Fruit fly (Drosophila melanogaster): ENCODE data around the gene sphe.

Gene sphe

DNA sequence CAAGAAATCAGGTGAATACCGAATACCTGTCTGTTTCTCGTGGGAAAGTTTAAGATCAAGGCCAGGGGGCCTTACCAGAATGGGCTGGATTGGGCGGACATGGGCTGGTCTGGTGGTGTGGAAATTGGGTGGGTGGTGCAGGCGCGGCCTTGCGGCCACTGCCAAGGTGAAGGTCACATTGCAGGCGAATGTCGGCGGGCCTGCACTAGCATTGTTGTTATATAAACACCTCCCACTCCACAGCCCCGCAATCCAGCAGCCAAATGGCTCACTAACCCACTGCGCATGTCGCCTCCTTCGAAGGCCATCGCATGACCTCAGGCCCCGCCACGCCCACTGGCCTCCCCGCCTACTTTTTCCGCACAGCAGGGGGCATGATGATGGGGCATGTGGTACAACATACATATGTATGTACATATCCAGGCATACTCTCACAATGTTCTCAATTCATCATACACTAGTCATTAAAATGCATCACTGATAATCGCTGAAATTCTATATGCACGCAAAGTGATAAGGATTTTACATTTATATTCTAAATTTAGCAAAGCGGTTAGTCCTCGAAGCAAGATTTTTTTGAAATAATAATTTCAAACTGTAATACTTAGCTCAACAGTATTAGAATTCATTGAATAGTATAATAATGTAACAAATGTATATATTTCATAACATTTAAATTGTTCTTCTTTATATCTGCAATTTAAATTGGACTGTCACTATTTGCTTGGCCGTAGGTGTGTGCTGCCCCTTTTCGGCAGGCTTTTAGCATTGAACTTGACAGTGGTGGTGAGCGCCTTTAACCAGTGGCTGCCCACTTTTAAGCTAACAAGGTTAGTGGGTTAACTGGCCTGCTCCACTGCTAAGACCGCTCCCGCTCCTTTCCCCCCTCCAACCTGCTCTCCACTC is 4.9 kb downstream of the sphe start:
- TF ChIP-seq psq (optimal IDR thresholded peaks at IDR 0.05): no peak
- no peak for TF ChIP-seq Sin3A (optimal IDR thresholded peaks at IDR 0.05)
- no peak for TF ChIP-seq h (optimal IDR thresholded peaks at IDR 0.05)
- no peak for TF ChIP-seq Myc (optimal IDR thresholded peaks at IDR 0.05)
- no peak for TF ChIP-seq insv (optimal IDR thresholded peaks at IDR 0.05)
- no peak for TF ChIP-seq ttk (optimal IDR thresholded peaks at IDR 0.05)

DNA sequence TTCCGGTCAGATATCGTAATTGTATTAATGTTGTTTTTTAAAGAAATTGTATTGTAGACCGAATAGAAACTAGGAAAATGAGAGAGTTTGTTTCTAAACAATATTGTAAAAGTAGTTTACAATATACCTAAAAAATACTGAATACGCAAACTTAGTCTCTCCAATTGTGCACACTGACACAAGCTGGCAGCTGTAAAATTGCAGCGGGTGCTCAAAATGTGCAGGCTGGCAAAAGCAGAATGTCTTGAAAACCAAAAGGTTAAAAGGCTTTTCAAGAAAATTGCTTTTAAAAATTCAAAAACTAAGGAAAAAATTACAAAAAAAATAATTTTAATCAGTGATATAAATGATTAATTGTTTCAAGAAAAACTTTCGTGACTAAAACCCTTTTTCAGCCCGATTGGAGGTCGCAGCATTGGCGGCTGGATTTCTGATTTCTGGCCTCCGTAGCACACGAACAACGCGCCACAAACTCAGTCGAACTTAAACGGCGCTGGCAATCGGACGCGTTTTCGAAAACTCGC is 6.1 kb downstream of the sphe start, which contains the start of gene CG4678:
Gene CG4678, plus strand, starts transcription at position 474 of the 524 bp plus-strand sequence.
- TF ChIP-seq insv (optimal IDR thresholded peaks at IDR 0.05): no peak

- TF ChIP-seq ttk (optimal IDR thresholded peaks at IDR 0.05) (no peak), h (optimal IDR thresholded peaks at IDR 0.05) (no peak), Sin3A (optimal IDR thresholded peaks at IDR 0.05) (no peak), insv (optimal IDR thresholded peaks at IDR 0.05) (no peak), Myc (optimal IDR thresholded peaks at IDR 0.05) (no peak), psq (optimal IDR thresholded peaks at IDR 0.05) (no peak)
Measured at dm6 chrX:16694959-16695358, 6.8 kb downstream of the sphe start, which contains the start of gene Septin4. Gene Septin4 (minus strand): TSS chrX:16695173.

dm6 chrX:16694477-16694876 is 7.3 kb downstream of the sphe start:
- no peak for TF ChIP-seq Sin3A (optimal IDR thresholded peaks at IDR 0.05)
- TF ChIP-seq psq (optimal IDR thresholded peaks at IDR 0.05): no peak
- no peak for TF ChIP-seq h (optimal IDR thresholded peaks at IDR 0.05)
- TF ChIP-seq ttk (optimal IDR thresholded peaks at IDR 0.05): no peak
- TF ChIP-seq insv (optimal IDR thresholded peaks at IDR 0.05): no peak
- no peak for TF ChIP-seq Myc (optimal IDR thresholded peaks at IDR 0.05)

dm6 chrX:16693805-16694387 is 7.9 kb downstream of the sphe start:
- no peak for TF ChIP-seq h (optimal IDR thresholded peaks at IDR 0.05)
- TF ChIP-seq ttk (optimal IDR thresholded peaks at IDR 0.05): no peak
- no peak for TF ChIP-seq insv (optimal IDR thresholded peaks at IDR 0.05)
- no peak for TF ChIP-seq psq (optimal IDR thresholded peaks at IDR 0.05)
- TF ChIP-seq Sin3A (optimal IDR thresholded peaks at IDR 0.05): no peak
- TF ChIP-seq Myc (optimal IDR thresholded peaks at IDR 0.05): no peak

DNA sequence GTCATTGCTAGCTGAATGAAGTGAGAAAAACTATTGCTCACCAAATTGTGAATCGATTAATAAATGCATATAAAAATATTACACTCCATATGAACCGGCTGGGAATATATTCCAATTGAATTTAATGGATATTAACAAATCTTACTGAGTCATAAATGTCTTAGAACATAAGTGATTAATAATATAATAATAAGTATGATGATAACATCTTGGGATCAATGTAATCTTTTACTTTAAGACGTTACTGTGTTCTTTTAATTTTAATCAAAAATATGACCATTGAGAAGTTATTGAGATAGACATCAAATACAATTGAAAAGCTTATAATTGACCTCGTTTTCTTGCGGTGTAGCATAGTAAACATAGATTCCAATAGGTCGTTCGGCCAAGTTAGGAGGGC is 9.4 kb downstream of the sphe start:
- TF ChIP-seq insv (optimal IDR thresholded peaks at IDR 0.05) (no peak), h (optimal IDR thresholded peaks at IDR 0.05) (no peak), Sin3A (optimal IDR thresholded peaks at IDR 0.05) (no peak), ttk (optimal IDR thresholded peaks at IDR 0.05) (no peak), Myc (optimal IDR thresholded peaks at IDR 0.05) (no peak), psq (optimal IDR thresholded peaks at IDR 0.05) (no peak)

DNA sequence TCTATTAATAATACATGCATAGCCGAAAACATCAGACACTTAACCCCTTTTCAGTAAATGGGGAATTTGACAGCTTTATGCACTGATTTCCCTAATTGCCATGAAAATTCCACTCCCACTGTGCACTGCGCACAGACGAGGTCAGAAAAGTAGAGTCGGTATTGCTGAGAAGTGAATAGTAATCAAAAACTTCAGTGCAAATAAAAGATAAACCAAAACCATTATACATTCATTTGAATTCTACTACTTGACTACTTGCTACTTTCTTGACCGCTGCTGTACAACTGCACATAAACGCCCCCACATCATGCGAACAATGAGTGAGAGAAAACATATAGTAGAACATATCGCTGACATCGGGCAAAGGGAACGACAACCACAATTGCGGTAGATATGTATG is 10.3 kb downstream of the sphe start:
- TF ChIP-seq insv (optimal IDR thresholded peaks at IDR 0.05): no peak
- TF ChIP-seq ttk (optimal IDR thresholded peaks at IDR 0.05): no peak
- TF ChIP-seq Sin3A (optimal IDR thresholded peaks at IDR 0.05): no peak
- no peak for TF ChIP-seq psq (optimal IDR thresholded peaks at IDR 0.05)
- no peak for TF ChIP-seq h (optimal IDR thresholded peaks at IDR 0.05)
- no peak for TF ChIP-seq Myc (optimal IDR thresholded peaks at IDR 0.05)

- TF ChIP-seq Sin3A (optimal IDR thresholded peaks at IDR 0.05) (no peak), Myc (optimal IDR thresholded peaks at IDR 0.05) (no peak), psq (optimal IDR thresholded peaks at IDR 0.05) (no peak), insv (optimal IDR thresholded peaks at IDR 0.05) (no peak), h (optimal IDR thresholded peaks at IDR 0.05) (no peak), ttk (optimal IDR thresholded peaks at IDR 0.05) (no peak)
Measured at dm6 chrX:16690499-16690898, 11.3 kb downstream of the sphe start.

dm6 chrX:16689966-16690365 is 11.8 kb downstream of the sphe start:
- no peak for TF ChIP-seq Sin3A (optimal IDR thresholded peaks at IDR 0.05)
- no peak for TF ChIP-seq h (optimal IDR thresholded peaks at IDR 0.05)
- TF ChIP-seq insv (optimal IDR thresholded peaks at IDR 0.05): no peak
- no peak for TF ChIP-seq psq (optimal IDR thresholded peaks at IDR 0.05)
- TF ChIP-seq Myc (optimal IDR thresholded peaks at IDR 0.05): no peak
- no peak for TF ChIP-seq ttk (optimal IDR thresholded peaks at IDR 0.05)

- TF ChIP-seq Sin3A (optimal IDR thresholded peaks at IDR 0.05) (no peak), insv (optimal IDR thresholded peaks at IDR 0.05) (no peak), Myc (optimal IDR thresholded peaks at IDR 0.05) (no peak), psq (optimal IDR thresholded peaks at IDR 0.05) (no peak), ttk (optimal IDR thresholded peaks at IDR 0.05) (no peak), h (optimal IDR thresholded peaks at IDR 0.05) (no peak)
Measured at dm6 chrX:16689339-16689738, 12.4 kb downstream of the sphe start.

DNA sequence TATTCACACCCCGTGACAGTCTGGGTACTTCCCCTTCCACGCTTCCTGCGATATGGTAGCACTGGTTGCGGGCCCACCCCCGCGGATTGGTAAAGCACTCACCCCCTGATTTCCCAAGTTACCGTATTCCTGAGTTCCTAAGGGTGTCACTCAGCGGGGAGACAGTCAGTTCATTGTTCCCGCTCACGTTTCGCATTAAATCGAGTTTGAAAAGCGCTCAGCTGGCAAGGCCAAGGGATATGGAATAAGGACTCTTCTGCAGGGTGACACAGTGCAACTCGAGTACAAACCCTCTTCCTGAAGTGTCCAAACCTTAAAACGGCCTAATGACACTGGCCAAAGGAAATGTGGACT is 13.7 kb downstream of the sphe start:
- TF ChIP-seq h (optimal IDR thresholded peaks at IDR 0.05): no peak
- no peak for TF ChIP-seq Myc (optimal IDR thresholded peaks at IDR 0.05)
- TF ChIP-seq Sin3A (optimal IDR thresholded peaks at IDR 0.05): no peak
- TF ChIP-seq ttk (optimal IDR thresholded peaks at IDR 0.05): no peak
- no peak for TF ChIP-seq psq (optimal IDR thresholded peaks at IDR 0.05)
- TF ChIP-seq insv (optimal IDR thresholded peaks at IDR 0.05): no peak

DNA sequence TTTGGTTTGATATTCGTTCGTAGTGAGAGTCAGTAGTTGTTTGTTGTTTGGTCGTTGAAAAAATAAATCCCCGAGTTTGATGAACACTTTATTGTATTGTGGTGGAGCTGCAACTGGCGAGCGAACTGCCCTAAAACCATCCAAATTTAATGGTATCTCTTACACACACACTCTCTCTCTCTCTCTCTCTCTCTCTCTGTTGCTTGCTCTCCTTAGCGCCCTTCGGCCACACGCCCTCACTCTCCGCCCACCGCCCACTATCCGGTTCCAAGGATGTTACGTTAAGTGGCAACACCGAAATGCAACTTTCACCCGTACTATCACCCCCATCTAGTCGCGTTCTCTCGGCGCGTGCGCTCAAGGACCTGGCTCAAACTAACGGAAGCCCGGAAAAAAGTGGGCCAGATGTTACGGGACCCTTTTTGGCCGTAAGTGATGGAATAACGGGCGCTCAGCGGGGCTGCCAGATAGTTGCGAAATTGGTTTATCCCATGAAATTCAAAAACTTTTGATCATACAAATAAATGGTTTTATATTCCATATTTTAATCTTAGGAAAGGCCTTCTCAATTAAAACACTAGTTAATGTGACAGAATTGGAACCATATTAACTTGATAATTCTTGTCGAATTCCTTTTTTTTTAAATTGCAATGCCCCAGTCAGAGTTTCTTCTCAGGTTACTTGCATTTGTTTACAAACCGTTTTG is 14.2 kb downstream of the sphe start:
- TF ChIP-seq Sin3A (optimal IDR thresholded peaks at IDR 0.05) (no peak), psq (optimal IDR thresholded peaks at IDR 0.05) (no peak), h (optimal IDR thresholded peaks at IDR 0.05) (no peak), ttk (optimal IDR thresholded peaks at IDR 0.05) (no peak), insv (optimal IDR thresholded peaks at IDR 0.05) (no peak), Myc (optimal IDR thresholded peaks at IDR 0.05) (no peak)
